Fruit fly (Drosophila melanogaster) whole organism, prepupa: ENCODE data around the gene CG14795.

Experiments used
- CG16779 ChIP-seq: fragments of 200-800 bp; sonication (Bioruptor generic); optimal IDR thresholded peaks from 3 replicates; lab custom pipeline; 2017; ENCODE audit warnings: missing biosample characterization, mild to moderate bottlenecking, missing genetic modification characterization
- CG3919 ChIP-seq: fragments of 200-800 bp; sonication (Bioruptor generic); optimal IDR thresholded peaks from 3 replicates; lab custom pipeline; 2016; ENCODE audit warnings: missing biosample characterization, missing genetic modification characterization
- CG6792 ChIP-seq: fragments of 200-800 bp; sonication (Bioruptor generic); optimal IDR thresholded peaks from 3 replicates; lab custom pipeline; 2016; ENCODE audit warnings: missing biosample characterization, missing genetic modification characterization
- CG8119 ChIP-seq: fragments of 200-800 bp; sonication (Bioruptor generic); IDR thresholded peaks from 3 replicates; pipeline ENCODE4 v1.3.6; 2022; ENCODE audit warnings: missing biosample characterization, missing genetic modification characterization
- CG8632 ChIP-seq: fragments of 200-800 bp; sonication (Bioruptor generic); optimal IDR thresholded peaks from 3 replicates; lab custom pipeline; 2016; ENCODE audit warnings: missing biosample characterization, missing genetic modification characterization
- CG9139 ChIP-seq: fragments of 200-800 bp; sonication (Bioruptor generic); optimal IDR thresholded peaks from 3 replicates; lab custom pipeline; 2017; ENCODE audit warnings: missing biosample characterization, mild to moderate bottlenecking, missing genetic modification characterization
- dac ChIP-seq: fragments of 200-800 bp; sonication (Bioruptor generic); optimal IDR thresholded peaks from 2 replicates; lab custom pipeline; 2017; ENCODE audit warnings: missing biosample characterization, mild to moderate bottlenecking, missing genetic modification characterization
- lz ChIP-seq: fragments of 200-800 bp; sonication (Bioruptor generic); optimal IDR thresholded peaks from 3 replicates; lab custom pipeline; 2016; ENCODE audit warnings: missing biosample characterization, missing genetic modification characterization
- ss ChIP-seq, 2 experiments: fragments of 200-800 bp; sonication (Bioruptor generic); optimal IDR thresholded peaks; 2 replicates in 1 of 2; 3 replicates in 1 of 2; lab custom pipeline; 2017 to 2018; ENCODE audit warnings: mild to moderate bottlenecking in 2 of 2, missing biosample characterization in 2 of 2, missing genetic modification characterization in 2 of 2, moderate library complexity in 1 of 2
- svp ChIP-seq: fragments of 200-800 bp; sonication (Bioruptor generic); peaks from one replicate; lab custom pipeline; 2016; ENCODE audit warnings: missing biosample characterization, missing genetic modification characterization

dm6 chrX:1476436-1476835, 36.2 kb downstream of the CG14795 start:
- no peak for TF ChIP-seq dac (GFP tag; lab: Kevin White, UChicago)
- no peak for TF ChIP-seq CG3919
- no peak for TF ChIP-seq lz (GFP tag; lab: Kevin White, UChicago)
- TF ChIP-seq ss (GFP tag; optimal IDR thresholded peaks at IDR 0.05; lab: Kevin White, UChicago): no peak
- no peak for TF ChIP-seq CG6792
- no peak for TF ChIP-seq svp (GFP tag; lab: Kevin White, UChicago)
- TF ChIP-seq CG8632 (GFP tag; lab: Kevin White, UChicago): no peak
- TF ChIP-seq CG9139: no peak
- TF ChIP-seq CG8119 (GFP tag; lab: Robert Waterston, UW): no peak
- no peak for TF ChIP-seq CG16779 (tag; lab: Kevin White, UChicago)
